Worm (Caenorhabditis elegans): ENCODE results near the gene cpsf-3.

ce11 chrIV:13323823-13324359 lies 41.2 kb upstream of the cpsf-3 start, which contains the start of gene fat-2:
- no peak for TF ChIP-seq dao-5 (tag; optimal IDR thresholded peaks at IDR 0.05)
- no peak for TF ChIP-seq him-1 (tag; optimal IDR thresholded peaks at IDR 0.05)
